Worm (Caenorhabditis elegans) whole organism, L1 larva: ENCODE results near the gene ttr-1.

Experiments used
- Y116A8C.19 ChIP-seq: sonication (generic microtip); optimal IDR thresholded peaks from 2 replicates; lab custom pipeline; 2016; ENCODE audit warnings: missing compliant biosample characterization, missing genetic modification characterization, borderline replicate concordance
- ama-1 ChIP-seq: fragments of 150-350 bp; optimal IDR thresholded peaks from 2 replicates; lab custom pipeline; 2014
- isw-1 ChIP-seq: fragments of 200-800 bp; sonication (Bioruptor generic); IDR thresholded peaks from 2 replicates; pipeline ENCODE4 v1.3.6; 2022; ENCODE audit warnings: missing genetic modification characterization, missing compliant biosample characterization
- lin-13 ChIP-seq: fragments of 150-350 bp; optimal IDR thresholded peaks from 2 replicates; lab custom pipeline; 2014; ENCODE audit warnings: missing biosample characterization, missing genetic modification reagents, missing genetic modification characterization
- nhr-77 ChIP-seq: fragments of 150-350 bp; optimal IDR thresholded peaks from 2 replicates; lab custom pipeline; 2014; ENCODE audit warnings: missing biosample characterization, missing genetic modification characterization
- nhr-85 ChIP-seq: sonication (generic microtip); peaks from one replicate; lab custom pipeline; 2016; ENCODE audit warnings: missing genetic modification characterization, inconsistent platforms, missing compliant biosample characterization
- zip-4 ChIP-seq: fragments of 200-800 bp; sonication (Bioruptor generic); optimal IDR thresholded peaks from 2 replicates; lab custom pipeline; 2018; ENCODE audit warnings: mild to moderate bottlenecking, missing genetic modification characterization, moderate library complexity, missing compliant biosample characterization
- ztf-11 ChIP-seq, 2 experiments: sonication (generic microtip); optimal IDR thresholded peaks; 2 replicates each; lab custom pipeline; 2016 to 2017; ENCODE audit warnings: missing genetic modification characterization in 2 of 2, missing biosample characterization in 1 of 2, missing compliant biosample characterization in 1 of 2

DNA sequence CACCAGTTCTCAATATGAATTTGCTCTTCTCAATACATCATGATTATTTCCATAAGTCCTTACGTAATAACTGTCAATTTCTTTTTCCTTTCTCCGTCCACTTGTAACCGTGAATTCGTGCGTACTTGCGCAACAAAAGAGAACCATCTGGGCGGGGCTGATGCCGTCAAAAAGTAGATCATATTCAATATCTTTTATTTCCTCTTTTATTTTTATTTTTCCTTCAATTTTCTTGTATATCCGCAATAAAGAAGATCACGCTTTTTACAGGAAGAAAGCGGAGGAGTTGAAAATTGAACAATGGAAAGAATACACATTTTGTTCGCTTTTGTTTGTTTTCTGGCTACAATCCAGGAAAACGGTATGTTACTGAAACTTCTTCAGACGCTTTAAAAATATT, 36.0 kb upstream of the ttr-1 start, which contains the start of gene mam-7:
- TF ChIP-seq ztf-11 (tag; optimal IDR thresholded peaks at IDR 0.05; lab: Kevin White, UChicago) = no peak
- no peak for TF ChIP-seq zip-4 (GFP tag; lab: Kevin White, UChicago)
- TF ChIP-seq isw-1 (GFP tag; lab: Robert Waterston, UW) = no peak
- no peak for TF ChIP-seq lin-13 (GFP tag; lab: Kevin White, UChicago)
- no peak for TF ChIP-seq Y116A8C.19 (tag; lab: Kevin White, UChicago)
- TF ChIP-seq ama-1 (lab: Kevin White, UChicago) = no peak
- TF ChIP-seq nhr-85 (tag; lab: Kevin White, UChicago) = no peak
- no peak for TF ChIP-seq nhr-77
